Worm (Caenorhabditis elegans): Measurements from ENCODE around the gene cca-1.

- no peak for TF ChIP-seq pha-4 (tag; optimal IDR thresholded peaks at IDR 0.05)
- TF ChIP-seq daf-12 (tag; optimal IDR thresholded peaks at IDR 0.05): no peak
- no peak for TF ChIP-seq ceh-16 (tag; optimal IDR thresholded peaks at IDR 0.05)
- no peak for TF ChIP-seq elt-2 (tag; optimal IDR thresholded peaks at IDR 0.05)
- TF ChIP-seq fkh-10 (GFP tag; optimal IDR thresholded peaks at IDR 0.05): no peak
- TF ChIP-seq nhr-28 (tag; optimal IDR thresholded peaks at IDR 0.05): no peak
- no peak for TF ChIP-seq aly-2 (tag; optimal IDR thresholded peaks at IDR 0.05)
- TF ChIP-seq nhr-12 (tag; optimal IDR thresholded peaks at IDR 0.05): no peak
- TF ChIP-seq nhr-237 (tag; optimal IDR thresholded peaks at IDR 0.05): no peak
Measured at ce11 chrX:7826590-7827260, 49.0 kb downstream of the cca-1 start.
